Fruit fly (Drosophila melanogaster) whole organism, embryonic: ENCODE measurements around the gene IscU.
A peak's percentile ranks its signal among the peaks of the same experiment; 100 is the strongest.

Source experiments
- Ada2b ChIP-seq: fragments of 200-800 bp; sonication (Bioruptor generic); IDR thresholded peaks from 2 replicates; pipeline ENCODE4 v1.3.6; 2022; ENCODE audit warnings: missing biosample characterization, missing genetic modification characterization
- Aef1 ChIP-seq: fragments of 200-800 bp; sonication (Bioruptor generic); IDR thresholded peaks from 3 replicates; pipeline ENCODE4 v1.3.6; 2022; ENCODE audit warnings: missing biosample characterization, missing genetic modification characterization
- Atf6 ChIP-seq: fragments of 200-800 bp; sonication (Bioruptor generic); IDR thresholded peaks from 2 replicates; pipeline ENCODE4 v1.3.6; 2022; ENCODE audit warnings: missing biosample characterization, missing genetic modification characterization
- Bgb ChIP-seq: fragments of 200-800 bp; sonication (Bioruptor generic); IDR thresholded peaks from 2 replicates; pipeline ENCODE4 v1.3.6; 2022; ENCODE audit warnings: missing biosample characterization, missing genetic modification characterization; ENCODE audit not compliant: partially characterized antibody
- CG10274 ChIP-seq: fragments of 200-800 bp; sonication (Bioruptor generic); optimal IDR thresholded peaks from 3 replicates; lab custom pipeline; 2017; ENCODE audit warnings: missing biosample characterization, mild to moderate bottlenecking, missing genetic modification characterization
- CG10431 ChIP-seq: fragments of 200-800 bp; sonication (Bioruptor generic); optimal IDR thresholded peaks from 3 replicates; lab custom pipeline; 2018; ENCODE audit warnings: missing biosample characterization, mild to moderate bottlenecking, missing genetic modification characterization
- CG11504 ChIP-seq: fragments of 200-800 bp; sonication (Bioruptor generic); optimal IDR thresholded peaks from 3 replicates; lab custom pipeline; 2019; ENCODE audit warnings: missing biosample characterization, mild to moderate bottlenecking, missing genetic modification characterization, moderate library complexity
- CG13123 ChIP-seq: fragments of 200-800 bp; sonication (Bioruptor generic); optimal IDR thresholded peaks from 2 replicates; lab custom pipeline; 2016; ENCODE audit warnings: missing biosample characterization, missing genetic modification characterization
- CG2202 ChIP-seq: fragments of 200-800 bp; sonication (Bioruptor generic); optimal IDR thresholded peaks from 2 replicates; lab custom pipeline; 2018; ENCODE audit warnings: missing biosample characterization, mild to moderate bottlenecking, missing genetic modification characterization
- CG2678 ChIP-seq: fragments of 200-800 bp; sonication (Bioruptor generic); optimal IDR thresholded peaks from 3 replicates; lab custom pipeline; 2019; ENCODE audit warnings: missing biosample characterization, mild to moderate bottlenecking, missing genetic modification characterization, moderate library complexity
- CG33213 ChIP-seq: fragments of 200-800 bp; sonication (Bioruptor generic); optimal IDR thresholded peaks from 3 replicates; lab custom pipeline; 2016; ENCODE audit warnings: missing biosample characterization, missing genetic modification characterization
- CG3838 ChIP-seq: fragments of 200-800 bp; sonication (Bioruptor generic); optimal IDR thresholded peaks from 3 replicates; lab custom pipeline; 2016; ENCODE audit warnings: missing biosample characterization, missing genetic modification characterization
- CG5245 ChIP-seq: fragments of 200-800 bp; sonication (Bioruptor generic); optimal IDR thresholded peaks from 3 replicates; lab custom pipeline; 2016; ENCODE audit warnings: missing biosample characterization, missing genetic modification characterization
- CG5953 ChIP-seq: fragments of 200-800 bp; sonication (Bioruptor generic); IDR thresholded peaks from 2 replicates; pipeline ENCODE4 v1.3.6; 2022; ENCODE audit warnings: missing biosample characterization, missing genetic modification characterization
- CG6272 ChIP-seq: fragments of 200-800 bp; sonication (Bioruptor generic); IDR thresholded peaks from 2 replicates; pipeline ENCODE4 v1.3.6; 2022; ENCODE audit warnings: missing biosample characterization, missing genetic modification characterization
- CG6683 ChIP-seq: fragments of 200-800 bp; sonication (Bioruptor generic); optimal IDR thresholded peaks from 2 replicates; lab custom pipeline; 2017; ENCODE audit warnings: missing biosample characterization, mild to moderate bottlenecking, missing genetic modification characterization, missing genetic modification reagents
- CG7839 ChIP-seq: fragments of 200-800 bp; sonication (Bioruptor generic); optimal IDR thresholded peaks from 3 replicates; lab custom pipeline; 2018; ENCODE audit warnings: missing biosample characterization, mild to moderate bottlenecking, missing genetic modification characterization, moderate library complexity
- CG8765 ChIP-seq: fragments of 200-800 bp; sonication (Bioruptor generic); IDR thresholded peaks from 2 replicates; pipeline ENCODE4 v1.3.6; 2022; ENCODE audit warnings: missing biosample characterization, missing genetic modification characterization
- CG8924 ChIP-seq: fragments of 200-800 bp; optimal IDR thresholded peaks from 3 replicates; lab custom pipeline; 2019; ENCODE audit warnings: missing biosample characterization, mild to moderate bottlenecking, missing genetic modification characterization, moderate library complexity
- CG8944 ChIP-seq: fragments of 200-800 bp; sonication (Bioruptor generic); optimal IDR thresholded peaks from 3 replicates; lab custom pipeline; 2016; ENCODE audit warnings: missing biosample characterization, missing genetic modification characterization
- Dbx ChIP-seq: fragments of 200-800 bp; sonication (Bioruptor generic); IDR thresholded peaks from 3 replicates; pipeline ENCODE4 v1.3.6; 2022; ENCODE audit warnings: missing biosample characterization, missing genetic modification characterization
- Dip2 ChIP-seq: fragments of 200-800 bp; sonication (Bioruptor generic); IDR thresholded peaks from 2 replicates; pipeline ENCODE4 v1.3.6; 2022; ENCODE audit warnings: missing biosample characterization, missing genetic modification characterization
- Dp ChIP-seq: fragments of 200-800 bp; sonication (Bioruptor generic); optimal IDR thresholded peaks from 2 replicates; lab custom pipeline; 2018; ENCODE audit warnings: missing biosample characterization, mild to moderate bottlenecking, missing genetic modification characterization, moderate library complexity
- Eip74EF ChIP-seq, 2 experiments: fragments of 200-800 bp in 1 of 2; fragments of >200 bp in 1 of 2; sonication (Bioruptor generic) in 1 of 2; optimal IDR thresholded peaks; 2 replicates each; lab custom pipeline; 2017 to 2019; ENCODE audit warnings: missing biosample characterization in 2 of 2, missing genetic modification characterization in 2 of 2, mild to moderate bottlenecking in 1 of 2, moderate library complexity in 1 of 2
- Ets65A ChIP-seq: fragments of 200-800 bp; sonication (Bioruptor generic); peaks from one replicate; lab custom pipeline; 2016; ENCODE audit warnings: missing biosample characterization, missing genetic modification characterization
- Lpt ChIP-seq: fragments of >200 bp; optimal IDR thresholded peaks from 2 replicates; lab custom pipeline; 2018; ENCODE audit warnings: missing biosample characterization, missing genetic modification characterization
- NFAT ChIP-seq: fragments of 200-800 bp; sonication (Bioruptor generic); IDR thresholded peaks from 2 replicates; pipeline ENCODE4 v1.3.6; 2022; ENCODE audit warnings: missing biosample characterization, missing genetic modification characterization
- Ssrp ChIP-seq: fragments of 200-800 bp; sonication (Bioruptor generic); optimal IDR thresholded peaks from 2 replicates; lab custom pipeline; 2018; ENCODE audit warnings: missing biosample characterization, mild to moderate bottlenecking, missing genetic modification characterization, moderate library complexity
- Tbp ChIP-seq: fragments of >200 bp; optimal IDR thresholded peaks from 2 replicates; lab custom pipeline; 2018; ENCODE audit warnings: missing biosample characterization, missing genetic modification characterization
- ac ChIP-seq: fragments of 200-800 bp; sonication (Bioruptor generic); optimal IDR thresholded peaks from 3 replicates; lab custom pipeline; 2017; ENCODE audit warnings: missing biosample characterization, mild to moderate bottlenecking, missing genetic modification characterization
- al ChIP-seq: fragments of 200-800 bp; sonication (Bioruptor generic); IDR thresholded peaks from 2 replicates; pipeline ENCODE4 v1.3.6; 2022; ENCODE audit warnings: missing biosample characterization, missing genetic modification characterization
- ato ChIP-seq: fragments of 200-800 bp; sonication (Bioruptor generic); IDR thresholded peaks from 2 replicates; pipeline ENCODE4 v1.3.6; 2022; ENCODE audit warnings: missing biosample characterization, missing genetic modification characterization; ENCODE audit not compliant: partially characterized antibody
- caup ChIP-seq: fragments of 200-800 bp; sonication (Bioruptor generic); optimal IDR thresholded peaks from 3 replicates; lab custom pipeline; 2017; ENCODE audit warnings: missing biosample characterization, mild to moderate bottlenecking, missing genetic modification characterization, moderate library complexity; ENCODE audit not compliant: severe bottlenecking
- crc ChIP-seq: fragments of 200-800 bp; sonication (Bioruptor generic); optimal IDR thresholded peaks from 2 replicates; lab custom pipeline; 2016; ENCODE audit warnings: missing biosample characterization, missing genetic modification characterization
- da ChIP-seq: fragments of 200-800 bp; sonication (Bioruptor generic); optimal IDR thresholded peaks from 2 replicates; lab custom pipeline; 2016; ENCODE audit warnings: missing biosample characterization, missing genetic modification characterization
- ems ChIP-seq: fragments of 200-800 bp; sonication (Bioruptor generic); optimal IDR thresholded peaks from 3 replicates; lab custom pipeline; 2016; ENCODE audit warnings: missing biosample characterization, missing genetic modification characterization
- fru ChIP-seq: fragments of >200 bp; optimal IDR thresholded peaks from 2 replicates; lab custom pipeline; 2017
- insv ChIP-seq, 2 experiments: fragments of 200-800 bp; sonication (Bioruptor generic); optimal IDR thresholded peaks; 3 replicates each; lab custom pipeline; 2016 to 2018; ENCODE audit warnings: missing biosample characterization in 2 of 2, missing genetic modification characterization in 2 of 2
- inv ChIP-seq: fragments of 200-800 bp; sonication (Bioruptor generic); IDR thresholded peaks from 2 replicates; pipeline ENCODE4 v1.3.6; 2022; ENCODE audit warnings: missing biosample characterization, missing genetic modification characterization; ENCODE audit not compliant: partially characterized antibody
- lab ChIP-seq: fragments of 200-800 bp; sonication (Bioruptor generic); optimal IDR thresholded peaks from 3 replicates; lab custom pipeline; 2017; ENCODE audit warnings: missing biosample characterization, missing genetic modification characterization, mild to moderate bottlenecking, moderate library complexity, missing genetic modification reagents
- nmo ChIP-seq: fragments of 200-800 bp; sonication (Bioruptor generic); optimal IDR thresholded peaks from 2 replicates; lab custom pipeline; 2018; ENCODE audit warnings: missing biosample characterization, mild to moderate bottlenecking, missing genetic modification characterization, moderate library complexity
- onecut ChIP-seq: fragments of 200-800 bp; sonication (Bioruptor generic); IDR thresholded peaks from 2 replicates; pipeline ENCODE4 v1.3.6; 2022; ENCODE audit warnings: missing biosample characterization, missing genetic modification characterization
- peb ChIP-seq: fragments of 200-800 bp; sonication (Bioruptor generic); IDR thresholded peaks from 2 replicates; pipeline ENCODE4 v1.3.6; 2022; ENCODE audit warnings: missing biosample characterization, missing genetic modification characterization
- pita ChIP-seq: fragments of 200-800 bp; sonication (Bioruptor generic); optimal IDR thresholded peaks from 2 replicates; lab custom pipeline; 2017; ENCODE audit warnings: missing biosample characterization, mild to moderate bottlenecking, missing genetic modification characterization
- prd ChIP-seq, 3 experiments: fragments of >200 bp in 2 of 3; fragments of 200-800 bp in 1 of 3; sonication (Bioruptor generic) in 1 of 3; optimal IDR thresholded peaks in 2 of 3; IDR thresholded peaks in 1 of 3; 2 replicates in 2 of 3; 3 replicates in 1 of 3; pipeline versions ENCODE4 v1.3.6 to Lab custom; 2017 to 2022; ENCODE audit warnings: missing biosample characterization in 1 of 3, missing genetic modification characterization in 1 of 3
- ranshi ChIP-seq: fragments of 200-800 bp; sonication (Bioruptor generic); IDR thresholded peaks from 2 replicates; pipeline ENCODE4 v1.3.6; 2022; ENCODE audit warnings: missing biosample characterization, missing genetic modification characterization
- repo ChIP-seq: fragments of 200-800 bp; sonication (Bioruptor generic); optimal IDR thresholded peaks from 2 replicates; lab custom pipeline; 2016; ENCODE audit warnings: missing biosample characterization, missing genetic modification characterization
- slou ChIP-seq: fragments of 200-800 bp; sonication (Bioruptor generic); optimal IDR thresholded peaks from 3 replicates; lab custom pipeline; 2016; ENCODE audit warnings: missing biosample characterization, missing genetic modification characterization
- trh ChIP-seq: fragments of 200-800 bp; sonication (Bioruptor generic); optimal IDR thresholded peaks from 2 replicates; lab custom pipeline; 2016; ENCODE audit warnings: missing biosample characterization, missing genetic modification characterization
- tx ChIP-seq: fragments of 200-800 bp; sonication (Bioruptor generic); optimal IDR thresholded peaks from 2 replicates; lab custom pipeline; 2016; ENCODE audit warnings: missing biosample characterization, missing genetic modification characterization
- wor ChIP-seq: fragments of 200-800 bp; sonication (Bioruptor generic); IDR thresholded peaks from 2 replicates; pipeline ENCODE4 v1.3.6; 2022; ENCODE audit warnings: missing biosample characterization, missing genetic modification characterization

Gene IscU

dm6 chr3R:8808518-8808921, 15.5 kb downstream of the IscU start (continued):
- TF ChIP-seq da = peak; percentile 74
- TF ChIP-seq CG10274 (GFP tag; lab: Kevin White, UChicago) = peak; percentile 5
- TF ChIP-seq al (GFP tag; lab: Robert Waterston, UW) = no peak
- TF ChIP-seq CG33213 (GFP tag; lab: Kevin White, UChicago) = peak; percentile 40
- no peak for TF ChIP-seq pita
- TF ChIP-seq Ssrp (tag; lab: Kevin White, UChicago) = peak; percentile 78
- TF ChIP-seq Eip74EF (GFP tag; optimal IDR thresholded peaks at IDR 0.05; lab: Kevin White, UChicago) = peak in 1 of 2 experiments; percentile 5
- TF ChIP-seq Aef1 (GFP tag; lab: Robert Waterston, UW) = no peak
- TF ChIP-seq CG10431 = peak; percentile 29
- no peak for TF ChIP-seq Tbp (GFP tag; lab: Kevin White, UChicago)
- no peak for TF ChIP-seq caup (GFP tag; lab: Kevin White, UChicago)
- peak; percentile 54 for TF ChIP-seq CG8944 (GFP tag; lab: Kevin White, UChicago)
- no peak for TF ChIP-seq Dbx (GFP tag; lab: Robert Waterston, UW)
- peak; percentile 41 for TF ChIP-seq slou
- TF ChIP-seq crc (GFP tag; lab: Kevin White, UChicago) = peak; percentile 18
- TF ChIP-seq CG8765 = peak; percentile 75
- peak; percentile 77 for TF ChIP-seq CG2678 (tag; lab: Kevin White, UChicago)
- peak; percentile 54 for TF ChIP-seq lab
- peak; percentile 90 for TF ChIP-seq CG8924 (tag; lab: Kevin White, UChicago)
- 0 out of 2 replicates have a peak, but pooled peaks have one; percentile 6 for TF ChIP-seq ranshi (GFP tag; lab: Robert Waterston, UW)
- TF ChIP-seq CG13123 (GFP tag; lab: Kevin White, UChicago) = peak; percentile 19
- no peak for TF ChIP-seq Ets65A (GFP tag; lab: Kevin White, UChicago)
- TF ChIP-seq tx = peak; percentile 9
- no peak for TF ChIP-seq CG5953 (GFP tag; lab: Robert Waterston, UW)
- TF ChIP-seq Dip2 (GFP tag; lab: Robert Waterston, UW) = no peak
- peak; percentile 47; the same call in 1 of the 2 replicates for TF ChIP-seq peb
- no peak for TF ChIP-seq Dp (GFP tag; lab: Kevin White, UChicago)
- TF ChIP-seq CG3838 (GFP tag; lab: Kevin White, UChicago) = peak; percentile 27
- TF ChIP-seq CG2202 (tag; lab: Kevin White, UChicago) = peak; percentile 73
- no peak for TF ChIP-seq wor (GFP tag; lab: Robert Waterston, UW)
- peak; percentile 64 for TF ChIP-seq onecut (GFP tag; lab: Robert Waterston, UW)
- no peak for TF ChIP-seq CG6683 (GFP tag; lab: Kevin White, UChicago)
- no peak for TF ChIP-seq inv (GFP tag; lab: Robert Waterston, UW)
- TF ChIP-seq Ada2b (GFP tag; lab: Robert Waterston, UW) = no peak
- TF ChIP-seq trh (GFP tag; lab: Kevin White, UChicago) = peak; percentile 20
- peak; percentile 52 for TF ChIP-seq CG5245 (GFP tag; lab: Kevin White, UChicago)
- no peak for TF ChIP-seq ems (GFP tag; lab: Kevin White, UChicago)
- TF ChIP-seq ato (GFP tag; lab: Robert Waterston, UW) = no peak
- TF ChIP-seq Atf6 = peak; percentile 34
- no peak for TF ChIP-seq Lpt (GFP tag; lab: Kevin White, UChicago)
- no peak for TF ChIP-seq NFAT (GFP tag; lab: Robert Waterston, UW)
- TF ChIP-seq CG6272 = peak; percentile 27; the same call in 1 of the 2 replicates
- TF ChIP-seq fru (lab: Kevin White, UChicago) = no peak
- peak; percentile 76 for TF ChIP-seq CG11504 (tag; lab: Kevin White, UChicago)
- TF ChIP-seq CG7839 = peak; percentile 80
- no peak for TF ChIP-seq Bgb (GFP tag; lab: Robert Waterston, UW)
- TF ChIP-seq nmo = peak; percentile 87
- TF ChIP-seq repo = no peak
- TF ChIP-seq prd (optimal IDR thresholded peaks at IDR 0.05; lab: Kevin White, UChicago) = no peak
- TF ChIP-seq prd (GFP tag; IDR thresholded peaks at IDR 0.05; lab: Robert Waterston, UW) = peak; percentile 87
- peak in 1 of 2 experiments; percentile 17 for TF ChIP-seq insv (GFP tag; optimal IDR thresholded peaks at IDR 0.05; lab: Kevin White, UChicago)
- peak; percentile 92 for TF ChIP-seq ac
